Fruit fly (Drosophila melanogaster): Measurements from ENCODE around the gene Irbp18.

Gene Irbp18

DNA sequence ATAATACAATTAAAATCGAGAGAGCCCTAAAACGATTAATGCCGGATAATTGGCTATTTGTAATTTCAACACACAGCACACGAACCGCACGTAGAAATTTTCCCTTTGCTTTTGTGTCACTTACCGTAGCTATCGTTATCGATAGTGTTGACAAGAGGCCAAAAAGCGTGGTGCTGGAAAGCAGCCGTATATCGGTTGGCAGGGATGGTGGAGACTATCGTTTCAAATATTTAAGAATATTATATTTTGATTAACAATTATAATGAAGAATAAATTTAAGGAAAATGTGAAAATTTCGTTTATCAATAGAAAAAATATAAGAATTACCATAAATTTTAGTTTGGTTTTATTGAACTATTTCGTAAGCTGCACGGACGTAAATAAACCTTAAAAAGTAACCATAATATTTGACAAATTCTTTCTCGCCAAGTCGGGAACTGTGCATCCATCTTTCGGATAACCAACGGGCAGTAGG lies 4.9 kb downstream of the Irbp18 start, which contains the start of gene JIL-1 (continued):
- TF ChIP-seq Eip93F (GFP tag; optimal IDR thresholded peaks at IDR 0.05), result peak; percentile 52
- TF ChIP-seq CG10631 (GFP tag; optimal IDR thresholded peaks at IDR 0.05), result peak; percentile 53
- peak; percentile 53 for TF ChIP-seq Sox14 (GFP tag; optimal IDR thresholded peaks at IDR 0.05)
- no peak for TF ChIP-seq CG6808 (GFP tag; optimal IDR thresholded peaks at IDR 0.05)
- TF ChIP-seq CG6792 (GFP tag; optimal IDR thresholded peaks at IDR 0.05), result peak; percentile 1
- no peak for TF ChIP-seq CG6276 (GFP tag; optimal IDR thresholded peaks at IDR 0.05)
- no peak for TF ChIP-seq CG1621 (tag; optimal IDR thresholded peaks at IDR 0.05)
- no peak for TF ChIP-seq CG8119 (GFP tag; IDR thresholded peaks at IDR 0.05)

DNA sequence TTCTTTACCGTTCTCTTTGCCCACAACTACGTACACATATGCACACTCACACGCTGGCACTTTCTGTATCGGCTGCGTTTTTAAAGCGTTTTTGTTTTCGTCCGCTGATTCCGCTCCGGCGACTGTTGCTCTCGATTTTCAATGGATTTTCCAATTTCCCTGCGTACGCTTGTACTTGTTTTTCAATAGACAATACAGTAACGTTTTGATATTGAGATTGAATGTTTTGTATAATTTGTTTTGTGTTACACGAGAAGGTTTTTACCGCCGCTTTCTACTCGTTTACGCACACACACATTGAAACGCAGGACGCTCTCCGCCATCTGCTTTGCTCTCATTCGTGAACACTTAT lies 5.4 kb downstream of the Irbp18 start:
- TF ChIP-seq CG8319 (GFP tag; optimal IDR thresholded peaks at IDR 0.05), result no peak
- TF ChIP-seq vri (GFP tag; optimal IDR thresholded peaks at IDR 0.05), result peak; percentile 28
- no peak for TF ChIP-seq cyc (GFP tag; optimal IDR thresholded peaks at IDR 0.05)
- no peak for TF ChIP-seq Sox14 (GFP tag; optimal IDR thresholded peaks at IDR 0.05)
- TF ChIP-seq Ets21C (GFP tag; optimal IDR thresholded peaks at IDR 0.05), result no peak
- no peak for TF ChIP-seq CG16779 (tag; optimal IDR thresholded peaks at IDR 0.05)
- TF ChIP-seq eg (GFP tag; IDR thresholded peaks at IDR 0.05), result no peak

DNA sequence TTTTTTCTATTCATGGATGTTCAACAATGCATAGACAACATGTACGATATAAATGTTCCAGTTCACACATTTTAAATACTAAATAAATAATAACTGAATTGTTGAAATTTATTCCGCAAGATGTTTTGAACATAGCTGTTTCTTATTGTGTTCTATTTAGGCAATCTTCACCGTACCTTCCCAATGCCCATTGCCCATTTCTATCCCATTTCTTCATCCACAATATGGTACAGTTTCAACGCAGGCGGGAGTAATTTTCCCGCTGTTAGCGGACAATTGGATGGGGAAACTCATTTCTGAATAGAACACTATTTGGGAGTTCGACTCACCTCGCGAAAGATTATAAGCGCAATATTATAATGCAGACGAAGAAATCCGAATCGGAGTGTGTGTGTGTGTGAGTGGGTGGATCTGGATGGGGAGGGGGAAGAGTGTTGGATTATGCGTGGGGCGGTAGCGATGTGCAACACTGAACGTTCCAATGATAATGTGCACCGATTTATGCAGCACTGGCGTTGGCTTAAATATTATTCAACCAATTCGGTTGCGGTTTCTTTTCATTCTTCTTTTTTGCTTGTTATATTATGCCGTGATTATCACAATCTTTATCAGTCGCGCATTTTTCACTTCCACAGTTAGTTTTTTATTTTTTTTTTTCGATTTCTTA lies 5.9 kb downstream of the Irbp18 start:
- TF ChIP-seq OdsH (GFP tag; optimal IDR thresholded peaks at IDR 0.05) (peak; percentile 67), CG6792 (GFP tag; optimal IDR thresholded peaks at IDR 0.05) (peak; percentile 56), CG15336 (GFP tag; IDR thresholded peaks at IDR 0.05) (0 out of 2 replicates have a peak, but pooled peaks have one; percentile 28), Hr4 (GFP tag; optimal IDR thresholded peaks at IDR 0.05) (peak; percentile 7), CG16779 (tag; optimal IDR thresholded peaks at IDR 0.05) (peak; percentile 19), fd59A (GFP tag; optimal IDR thresholded peaks at IDR 0.05) (no peak), pdm3 (GFP tag; optimal IDR thresholded peaks at IDR 0.05) (peak; percentile 66), Ets21C (GFP tag; optimal IDR thresholded peaks at IDR 0.05) (peak; percentile 42), Hr38 (GFP tag; optimal IDR thresholded peaks at IDR 0.05) (no peak), Eip93F (GFP tag; optimal IDR thresholded peaks at IDR 0.05) (no peak), topi (GFP tag; optimal IDR thresholded peaks at IDR 0.05) (peak; percentile 76), CG7368 (GFP tag; optimal IDR thresholded peaks at IDR 0.05) (peak; percentile 54), CG3919 (GFP tag; optimal IDR thresholded peaks at IDR 0.05) (peak; percentile 79), spab (GFP tag; optimal IDR thresholded peaks at IDR 0.05) (peak; percentile 35), CG11294 (GFP tag; IDR thresholded peaks at IDR 0.05) (0 out of 2 replicates have a peak, but pooled peaks have one; percentile 9), CG1621 (tag; optimal IDR thresholded peaks at IDR 0.05) (peak; percentile 21), CG10669 (GFP tag; optimal IDR thresholded peaks at IDR 0.05) (peak; percentile 33), achi (GFP tag; optimal IDR thresholded peaks at IDR 0.05) (peak; percentile 54), vri (GFP tag; optimal IDR thresholded peaks at IDR 0.05) (peak; percentile 95), CG31627 (GFP tag; optimal IDR thresholded peaks at IDR 0.05) (peak; percentile 73), CG8119 (GFP tag; IDR thresholded peaks at IDR 0.05) (peak; percentile 39; the same call in 1 of the 3 replicates), fd85E (GFP tag; optimal IDR thresholded peaks at IDR 0.05) (peak; percentile 40), Eip75B (GFP tag; optimal IDR thresholded peaks at IDR 0.05) (peak; percentile 58), Hr39 (GFP tag; optimal IDR thresholded peaks at IDR 0.05) (peak; percentile 59), cyc (GFP tag; optimal IDR thresholded peaks at IDR 0.05) (peak; percentile 73), CG8632 (GFP tag; optimal IDR thresholded peaks at IDR 0.05) (peak; percentile 53), CG3032 (tag; optimal IDR thresholded peaks at IDR 0.05) (peak; percentile 41), acj6 (GFP tag; optimal IDR thresholded peaks at IDR 0.05) (peak; percentile 57), Eip78C (GFP tag) (peak; percentile 84), ss (GFP tag; optimal IDR thresholded peaks at IDR 0.05) (peak; percentile 21 to 52), CG11902 (GFP tag; optimal IDR thresholded peaks at IDR 0.05) (peak; percentile 28), eg (GFP tag; IDR thresholded peaks at IDR 0.05) (peak; percentile 51; the same call in 1 of the 3 replicates), Sox15 (GFP tag; optimal IDR thresholded peaks at IDR 0.05) (peak; percentile 14), CG8319 (GFP tag; optimal IDR thresholded peaks at IDR 0.05) (peak; percentile 59), esn (GFP tag; optimal IDR thresholded peaks at IDR 0.05) (peak; percentile 74), Sox14 (GFP tag; optimal IDR thresholded peaks at IDR 0.05) (peak; percentile 70), lz (GFP tag; optimal IDR thresholded peaks at IDR 0.05) (peak; percentile 75), CG4318 (GFP tag; optimal IDR thresholded peaks at IDR 0.05) (no peak), CG6163 (GFP tag; IDR thresholded peaks at IDR 0.05) (peak; percentile 72), CG11762 (GFP tag; optimal IDR thresholded peaks at IDR 0.05; ENCODE audit: insufficient read depth) (peak; percentile 21), net (GFP tag; optimal IDR thresholded peaks at IDR 0.05) (peak; percentile 45), Met (GFP tag; optimal IDR thresholded peaks at IDR 0.05) (peak; percentile 71)

Measured in whole organism, prepupa.